Fruit fly (Drosophila melanogaster): ENCODE measurements around the gene mRpL47.

Gene mRpL47

dm6 chr3R:9502416-9502763 lies 13.3 kb downstream of the mRpL47 start, which contains the start of gene RhoL (continued):
- no peak for TF ChIP-seq slou (GFP tag; optimal IDR thresholded peaks at IDR 0.05)
- TF ChIP-seq nau (GFP tag; optimal IDR thresholded peaks at IDR 0.05), result peak; percentile 37
- TF ChIP-seq CG6813 (GFP tag; optimal IDR thresholded peaks at IDR 0.05), result no peak
- no peak for TF ChIP-seq CG11504 (tag; optimal IDR thresholded peaks at IDR 0.05)
- TF ChIP-seq CG5953 (GFP tag; IDR thresholded peaks at IDR 0.05), result 0 out of 2 replicates have a peak, but pooled peaks have one; percentile 8
- no peak for TF ChIP-seq CG4730 (GFP tag; IDR thresholded peaks at IDR 0.05)
- TF ChIP-seq sug (tag; optimal IDR thresholded peaks at IDR 0.05), result peak; percentile 42
- TF ChIP-seq CG4404 (GFP tag; IDR thresholded peaks at IDR 0.05), result no peak
- no peak for TF ChIP-seq CG15479 (GFP tag; optimal IDR thresholded peaks at IDR 0.05)
- no peak for TF ChIP-seq CG16813 (GFP tag; IDR thresholded peaks at IDR 0.05; ENCODE audit: partially characterized antibody)
- TF ChIP-seq dmrt11E (tag; optimal IDR thresholded peaks at IDR 0.05), result no peak
- no peak for TF ChIP-seq gem (tag; optimal IDR thresholded peaks at IDR 0.05)
- TF ChIP-seq run (tag; optimal IDR thresholded peaks at IDR 0.05), result no peak
- no peak for TF ChIP-seq CG30020 (tag; optimal IDR thresholded peaks at IDR 0.05)
- TF ChIP-seq grn (GFP tag; optimal IDR thresholded peaks at IDR 0.05), result peak; percentile 43
- TF ChIP-seq cwo (GFP tag; optimal IDR thresholded peaks at IDR 0.05), result peak; percentile 7
- TF ChIP-seq CG10267 (tag; optimal IDR thresholded peaks at IDR 0.05), result no peak
- TF ChIP-seq CG15514 (GFP tag; optimal IDR thresholded peaks at IDR 0.05), result peak; percentile 20
- TF ChIP-seq CG14860 (GFP tag; IDR thresholded peaks at IDR 0.05; ENCODE audit: partially characterized antibody), result no peak
- TF ChIP-seq CG3163 (GFP tag; optimal IDR thresholded peaks at IDR 0.05), result peak; percentile 98
- peak; percentile 53 for TF ChIP-seq exex (tag; optimal IDR thresholded peaks at IDR 0.05)
- no peak for TF ChIP-seq sc (optimal IDR thresholded peaks at IDR 0.05)
- TF ChIP-seq sc (GFP tag; optimal IDR thresholded peaks at IDR 0.05), result no peak
- TF ChIP-seq Hmr (GFP tag; optimal IDR thresholded peaks at IDR 0.05), result no peak
- no peak for TF ChIP-seq CG17802 (tag; optimal IDR thresholded peaks at IDR 0.05)
- no peak for TF ChIP-seq CG10959 (GFP tag; IDR thresholded peaks at IDR 0.05)
- peak; percentile 0 for TF ChIP-seq CG12299 (tag; optimal IDR thresholded peaks at IDR 0.05)
- TF ChIP-seq sima (GFP tag; optimal IDR thresholded peaks at IDR 0.05), result no peak
- no peak for TF ChIP-seq CG13123 (GFP tag; optimal IDR thresholded peaks at IDR 0.05)
- TF ChIP-seq ewg (GFP tag; optimal IDR thresholded peaks at IDR 0.05), result no peak
- peak; percentile 38; the same call in 1 of the 2 replicates for TF ChIP-seq rib (GFP tag; IDR thresholded peaks at IDR 0.05)
- no peak for TF ChIP-seq CG10209 (GFP tag; optimal IDR thresholded peaks at IDR 0.05)
- TF ChIP-seq CG31441 (GFP tag; IDR thresholded peaks at IDR 0.05), result no peak
- TF ChIP-seq CG2202 (tag; optimal IDR thresholded peaks at IDR 0.05), result no peak
- TF ChIP-seq ci (GFP tag; IDR thresholded peaks at IDR 0.05), result peak; percentile 73; the same call in 2 of the 3 replicates
- TF ChIP-seq Aef1 (GFP tag; IDR thresholded peaks at IDR 0.05), result no peak
- no peak; the same call in 1 of the 2 replicates for TF ChIP-seq amos (GFP tag; IDR thresholded peaks at IDR 0.05; ENCODE audit: partially characterized antibody)
- TF ChIP-seq zen (tag; optimal IDR thresholded peaks at IDR 0.05), result no peak
- TF ChIP-seq Lhr (GFP tag; optimal IDR thresholded peaks at IDR 0.05), result no peak
- no peak for TF ChIP-seq HLH3B (GFP tag; IDR thresholded peaks at IDR 0.05)
- TF ChIP-seq Dp (GFP tag; optimal IDR thresholded peaks at IDR 0.05), result no peak
- TF ChIP-seq YL-1 (GFP tag; optimal IDR thresholded peaks at IDR 0.05), result no peak
- peak; percentile 12 for TF ChIP-seq CG2120 (GFP tag; optimal IDR thresholded peaks at IDR 0.05)
- no peak for TF ChIP-seq repo (GFP tag; optimal IDR thresholded peaks at IDR 0.05)
- TF ChIP-seq stwl (tag; optimal IDR thresholded peaks at IDR 0.05), result no peak
- no peak for TF ChIP-seq Usf (GFP tag; optimal IDR thresholded peaks at IDR 0.05)
- no peak for TF ChIP-seq ERR (GFP tag; optimal IDR thresholded peaks at IDR 0.05)
- no peak for TF ChIP-seq Optix (GFP tag; IDR thresholded peaks at IDR 0.05)
- TF ChIP-seq Hey (tag; optimal IDR thresholded peaks at IDR 0.05), result no peak
- TF ChIP-seq crol (GFP tag; IDR thresholded peaks at IDR 0.05), result no peak
- no peak for TF ChIP-seq CkIIα-i1 (GFP tag; IDR thresholded peaks at IDR 0.05)
